Fruit fly (Drosophila melanogaster): Measurements from ENCODE around the gene RpS14a.

DNA sequence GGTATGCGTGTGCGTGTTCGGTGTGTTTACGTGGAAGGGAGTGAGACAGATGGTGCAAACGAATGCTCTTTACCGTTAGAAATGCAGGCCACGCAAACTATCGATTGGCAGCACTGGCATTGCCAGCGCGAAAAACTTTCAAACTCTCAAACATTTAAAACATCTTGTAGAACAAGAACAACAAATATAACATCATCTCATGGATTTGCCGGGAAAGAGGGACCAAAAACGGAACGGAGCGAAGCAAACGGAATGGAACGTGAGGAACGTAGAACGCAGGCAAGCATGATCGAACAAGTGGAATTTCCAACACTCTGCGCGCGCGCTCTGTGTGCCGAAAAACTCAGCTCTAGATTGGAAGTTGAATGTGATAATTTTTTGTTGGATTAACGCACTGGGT is 26.0 kb downstream of the RpS14a start:
- no peak for TF ChIP-seq CG13204 (GFP tag; optimal IDR thresholded peaks at IDR 0.05)
- no peak for TF ChIP-seq Pif1A (GFP tag; optimal IDR thresholded peaks at IDR 0.05)
- TF ChIP-seq CG9948 (tag; optimal IDR thresholded peaks at IDR 0.05), result no peak
- no peak for TF ChIP-seq rn (GFP tag; IDR thresholded peaks at IDR 0.05)
